Worm (Caenorhabditis elegans) whole organism, mixed stage, embryonic: Measurements from ENCODE around the gene tat-4.

Source experiments
- blmp-1 ChIP-seq: fragments of 150-350 bp; optimal IDR thresholded peaks from 2 replicates; lab custom pipeline; 2014; ENCODE audit warnings: missing biosample characterization, missing genetic modification characterization
- ceh-83 ChIP-seq: fragments of 200-800 bp; sonication (Bioruptor generic); optimal IDR thresholded peaks from 2 replicates; lab custom pipeline; 2018; ENCODE audit warnings: mild to moderate bottlenecking, missing genetic modification characterization, missing compliant biosample characterization
- hlh-1 ChIP-seq: fragments of 150-350 bp; optimal IDR thresholded peaks from 2 replicates; lab custom pipeline; 2014; ENCODE audit warnings: missing biosample characterization, missing genetic modification reagents, missing genetic modification characterization
- lsy-2 ChIP-seq: fragments of 150-350 bp; optimal IDR thresholded peaks from 2 replicates; lab custom pipeline; 2014; ENCODE audit warnings: missing biosample characterization, missing genetic modification characterization
- nhr-12 ChIP-seq: fragments of 150-350 bp; optimal IDR thresholded peaks from 2 replicates; lab custom pipeline; 2014; ENCODE audit warnings: missing biosample characterization, missing genetic modification characterization
- nhr-237 ChIP-seq: fragments of 150-350 bp; optimal IDR thresholded peaks from 2 replicates; lab custom pipeline; 2014; ENCODE audit warnings: missing biosample characterization, missing genetic modification characterization
- nhr-76 ChIP-seq: sonication (generic microtip); optimal IDR thresholded peaks from 2 replicates; lab custom pipeline; 2017; ENCODE audit warnings: missing biosample characterization, missing genetic modification characterization
- pha-4 ChIP-seq: fragments of 150-350 bp; optimal IDR thresholded peaks from 2 replicates; lab custom pipeline; 2018; ENCODE audit warnings: missing biosample characterization, missing genetic modification reagents, missing genetic modification characterization
- sem-2 ChIP-seq: fragments of 200-800 bp; sonication (Bioruptor generic); optimal IDR thresholded peaks from 2 replicates; lab custom pipeline; 2018; ENCODE audit warnings: mild to moderate bottlenecking, missing genetic modification characterization, missing compliant biosample characterization
- snpc-4 ChIP-seq: fragments of 150-350 bp; optimal IDR thresholded peaks from 2 replicates; lab custom pipeline; 2014; ENCODE audit warnings: missing biosample characterization, missing genetic modification characterization
- sptf-1 ChIP-seq: sonication (generic microtip); optimal IDR thresholded peaks from 2 replicates; lab custom pipeline; 2017; ENCODE audit warnings: mild to moderate bottlenecking, missing genetic modification characterization, moderate library complexity, missing compliant biosample characterization
- unc-62 ChIP-seq: fragments of 150-350 bp; optimal IDR thresholded peaks from 2 replicates; lab custom pipeline; 2014; ENCODE audit warnings: missing biosample characterization, missing genetic modification reagents, missing genetic modification characterization
- ztf-11 ChIP-seq: fragments of 150-350 bp; optimal IDR thresholded peaks from 2 replicates; lab custom pipeline; 2014; ENCODE audit warnings: missing biosample characterization, missing genetic modification characterization

DNA sequence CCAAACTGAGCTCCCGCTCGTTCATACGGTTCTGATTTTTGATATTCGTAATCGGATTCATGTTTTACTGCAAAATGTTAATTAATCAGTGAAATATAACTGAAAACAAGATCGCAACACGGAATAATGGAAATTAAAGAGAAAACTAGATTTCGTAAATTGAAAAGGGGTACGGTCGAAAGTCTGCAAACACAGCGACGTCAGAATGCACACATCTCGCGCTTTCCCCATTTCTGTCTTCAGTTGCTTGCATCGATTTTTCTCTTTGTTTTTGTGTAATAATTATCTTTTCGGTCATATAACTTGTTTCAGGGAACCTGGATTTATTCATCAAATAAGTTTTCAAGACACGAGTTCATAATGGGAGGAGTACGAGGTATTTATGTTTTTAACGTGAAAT is 47.2 kb downstream of the tat-4 start, which contains the start of the genes rbmx-2 and C30B5.2:
- TF ChIP-seq sptf-1 (tag; lab: Kevin White, UChicago) (no peak), nhr-12 (no peak), nhr-237 (tag; lab: Kevin White, UChicago) (no peak), pha-4 (no peak), unc-62 (GFP tag; lab: Kevin White, UChicago) (no peak), lsy-2 (tag; lab: Kevin White, UChicago) (peak; percentile 90), nhr-76 (no peak), ztf-11 (tag; lab: Kevin White, UChicago) (no peak), blmp-1 (tag; lab: Kevin White, UChicago) (no peak), sem-2 (GFP tag; lab: Kevin White, UChicago) (no peak), hlh-1 (tag; lab: Kevin White, UChicago) (no peak), snpc-4 (tag; lab: Kevin White, UChicago) (no peak), ceh-83 (no peak)
